Worm (Caenorhabditis elegans) whole organism, late embryonic: ENCODE measurements around the gene ubh-2.

Source experiments
- F13H6.1 ChIP-seq: sonication (generic microtip); optimal IDR thresholded peaks from 2 replicates; lab custom pipeline; 2016; ENCODE audit warnings: missing genetic modification characterization, missing compliant biosample characterization
- K09A11.1 ChIP-seq: sonication (generic microtip); optimal IDR thresholded peaks from 2 replicates; lab custom pipeline; 2017; ENCODE audit warnings: antibody characterized with exemption, mild to moderate bottlenecking, missing genetic modification characterization, missing compliant biosample characterization; ENCODE audit not compliant: insufficient read depth
- ceh-18 ChIP-seq: sonication (generic microtip); optimal IDR thresholded peaks from 2 replicates; lab custom pipeline; 2016; ENCODE audit warnings: missing genetic modification characterization, missing compliant biosample characterization
- ceh-19 ChIP-seq: fragments of 200-800 bp; sonication (Bioruptor generic); optimal IDR thresholded peaks from 2 replicates; lab custom pipeline; 2018; ENCODE audit warnings: mild to moderate bottlenecking, missing genetic modification characterization, missing compliant biosample characterization
- ceh-22 ChIP-seq: sonication (generic microtip); optimal IDR thresholded peaks from 2 replicates; lab custom pipeline; 2017; ENCODE audit warnings: missing biosample characterization, missing genetic modification characterization
- ceh-24 ChIP-seq: sonication (generic microtip); optimal IDR thresholded peaks from 2 replicates; lab custom pipeline; 2016; ENCODE audit warnings: mild to moderate bottlenecking, missing genetic modification characterization, missing compliant biosample characterization
- ceh-34 ChIP-seq: sonication (generic microtip); optimal IDR thresholded peaks from 2 replicates; lab custom pipeline; 2016; ENCODE audit warnings: mild to moderate bottlenecking, missing genetic modification characterization, missing compliant biosample characterization
- ceh-45 ChIP-seq: fragments of 200-800 bp; sonication (Bioruptor generic); IDR thresholded peaks from 2 replicates; pipeline ENCODE4 v1.3.6; 2022; ENCODE audit warnings: missing genetic modification reagents, missing genetic modification characterization, missing compliant biosample characterization
- ceh-6 ChIP-seq: fragments of 200-800 bp; sonication (Bioruptor generic); optimal IDR thresholded peaks from 2 replicates; lab custom pipeline; 2018; ENCODE audit warnings: mild to moderate bottlenecking, missing genetic modification characterization, missing compliant biosample characterization
- ceh-9 ChIP-seq: sonication (generic microtip); optimal IDR thresholded peaks from 2 replicates; lab custom pipeline; 2016; ENCODE audit warnings: mild to moderate bottlenecking, missing genetic modification characterization, inconsistent platforms, missing compliant biosample characterization
- che-1 ChIP-seq: sonication (generic microtip); optimal IDR thresholded peaks from 2 replicates; lab custom pipeline; 2016; ENCODE audit warnings: mild to moderate bottlenecking, missing genetic modification characterization, missing compliant biosample characterization
- dmd-4 ChIP-seq: sonication (generic microtip); optimal IDR thresholded peaks from 2 replicates; lab custom pipeline; 2016; ENCODE audit warnings: borderline replicate concordance, missing genetic modification characterization, missing compliant biosample characterization
- dve-1 ChIP-seq: sonication (generic microtip); optimal IDR thresholded peaks from 2 replicates; lab custom pipeline; 2017; ENCODE audit warnings: antibody characterized with exemption, mild to moderate bottlenecking, missing genetic modification characterization, missing compliant biosample characterization
- elt-2 ChIP-seq: sonication (generic microtip); optimal IDR thresholded peaks from 2 replicates; lab custom pipeline; 2016; ENCODE audit warnings: missing genetic modification reagents, missing genetic modification characterization, missing compliant biosample characterization
- elt-4 ChIP-seq: sonication (generic microtip); optimal IDR thresholded peaks from 2 replicates; lab custom pipeline; 2016; ENCODE audit warnings: missing genetic modification characterization, missing compliant biosample characterization
- ets-4 ChIP-seq: sonication (generic microtip); optimal IDR thresholded peaks from 2 replicates; lab custom pipeline; 2016; ENCODE audit warnings: missing genetic modification characterization, missing compliant biosample characterization
- eyg-1 ChIP-seq: sonication (generic microtip); optimal IDR thresholded peaks from 2 replicates; lab custom pipeline; 2016; ENCODE audit warnings: missing genotype, missing genetic modification characterization, missing compliant biosample characterization
- fkh-10 ChIP-seq: fragments of 150-350 bp; optimal IDR thresholded peaks from 2 replicates; lab custom pipeline; 2014; ENCODE audit warnings: missing biosample characterization, missing genetic modification reagents, missing genetic modification characterization
- fkh-6 ChIP-seq: sonication (generic microtip); optimal IDR thresholded peaks from 2 replicates; lab custom pipeline; 2016; ENCODE audit warnings: missing genetic modification characterization, missing compliant biosample characterization
- hlh-13 ChIP-seq: fragments of 200-800 bp; sonication (Bioruptor generic); optimal IDR thresholded peaks from 2 replicates; lab custom pipeline; 2018; ENCODE audit warnings: mild to moderate bottlenecking, missing genetic modification characterization, missing compliant biosample characterization
- hlh-15 ChIP-seq: sonication (generic microtip); optimal IDR thresholded peaks from 2 replicates; lab custom pipeline; 2016; ENCODE audit warnings: missing genetic modification characterization, missing compliant biosample characterization
- hlh-8 ChIP-seq: sonication (generic microtip); optimal IDR thresholded peaks from 2 replicates; lab custom pipeline; 2016; ENCODE audit warnings: missing genotype, missing genetic modification characterization, missing compliant biosample characterization
- lim-6 ChIP-seq: sonication (generic microtip); optimal IDR thresholded peaks from 2 replicates; lab custom pipeline; 2016; ENCODE audit warnings: missing genetic modification characterization, missing compliant biosample characterization
- mec-3 ChIP-seq: sonication (generic microtip); optimal IDR thresholded peaks from 2 replicates; lab custom pipeline; 2016; ENCODE audit warnings: borderline replicate concordance, missing genetic modification characterization, missing compliant biosample characterization
- nfya-1 ChIP-seq: sonication (generic microtip); optimal IDR thresholded peaks from 2 replicates; lab custom pipeline; 2017; ENCODE audit warnings: missing genetic modification characterization, mild to moderate bottlenecking, missing compliant biosample characterization, antibody characterized with exemption, moderate library complexity
- nhr-232 ChIP-seq: sonication (generic microtip); optimal IDR thresholded peaks from 2 replicates; lab custom pipeline; 2016; ENCODE audit warnings: missing genetic modification characterization, missing compliant biosample characterization
- npax-4 ChIP-seq: sonication (generic microtip); optimal IDR thresholded peaks from 2 replicates; lab custom pipeline; 2016; ENCODE audit warnings: missing genetic modification characterization, missing compliant biosample characterization
- odd-2 ChIP-seq: sonication (generic microtip); optimal IDR thresholded peaks from 2 replicates; lab custom pipeline; 2017; ENCODE audit warnings: antibody characterized with exemption, mild to moderate bottlenecking, missing genetic modification characterization, missing compliant biosample characterization
- pax-1 ChIP-seq: fragments of 150-350 bp; optimal IDR thresholded peaks from 2 replicates; lab custom pipeline; 2014; ENCODE audit warnings: missing biosample characterization, missing genetic modification characterization
- pha-4 ChIP-seq: fragments of 150-350 bp; optimal IDR thresholded peaks from 2 replicates; lab custom pipeline; 2018; ENCODE audit warnings: missing biosample characterization, missing genetic modification reagents, missing genetic modification characterization
- pqm-1 ChIP-seq: sonication (generic microtip); optimal IDR thresholded peaks from 2 replicates; lab custom pipeline; 2016; ENCODE audit warnings: missing genetic modification characterization, missing compliant biosample characterization
- rnt-1 ChIP-seq: sonication (generic microtip); optimal IDR thresholded peaks from 2 replicates; lab custom pipeline; 2016; ENCODE audit warnings: missing genetic modification characterization, missing compliant biosample characterization
- sox-4 ChIP-seq: sonication (generic microtip); optimal IDR thresholded peaks from 2 replicates; lab custom pipeline; 2017; ENCODE audit warnings: mild to moderate bottlenecking, missing genetic modification characterization, inconsistent platforms, missing compliant biosample characterization
- unc-3 ChIP-seq, 2 experiments: fragments of 200-800 bp in 1 of 2; sonication (Bioruptor generic) in 1 of 2; sonication (generic microtip) in 1 of 2; conservative IDR thresholded peaks in 1 of 2; optimal IDR thresholded peaks in 1 of 2; 2 replicates each; pipeline versions ENCODE4 v1.3.6 to Lab custom; 2016 to 2022; ENCODE audit warnings: missing compliant biosample characterization in 2 of 2, missing genetic modification characterization in 2 of 2, missing genetic modification reagents in 1 of 2
- unc-55 ChIP-seq: sonication (generic microtip); optimal IDR thresholded peaks from 2 replicates; lab custom pipeline; 2017; ENCODE audit warnings: missing biosample characterization, missing genetic modification reagents, missing genetic modification characterization
- unc-86 ChIP-seq: sonication (generic microtip); optimal IDR thresholded peaks from 2 replicates; lab custom pipeline; 2016; ENCODE audit warnings: missing genetic modification characterization, missing compliant biosample characterization
- ztf-16 ChIP-seq: sonication (generic microtip); optimal IDR thresholded peaks from 2 replicates; lab custom pipeline; 2017; ENCODE audit warnings: missing genetic modification characterization, missing compliant biosample characterization

The ubh-2 gene

DNA sequence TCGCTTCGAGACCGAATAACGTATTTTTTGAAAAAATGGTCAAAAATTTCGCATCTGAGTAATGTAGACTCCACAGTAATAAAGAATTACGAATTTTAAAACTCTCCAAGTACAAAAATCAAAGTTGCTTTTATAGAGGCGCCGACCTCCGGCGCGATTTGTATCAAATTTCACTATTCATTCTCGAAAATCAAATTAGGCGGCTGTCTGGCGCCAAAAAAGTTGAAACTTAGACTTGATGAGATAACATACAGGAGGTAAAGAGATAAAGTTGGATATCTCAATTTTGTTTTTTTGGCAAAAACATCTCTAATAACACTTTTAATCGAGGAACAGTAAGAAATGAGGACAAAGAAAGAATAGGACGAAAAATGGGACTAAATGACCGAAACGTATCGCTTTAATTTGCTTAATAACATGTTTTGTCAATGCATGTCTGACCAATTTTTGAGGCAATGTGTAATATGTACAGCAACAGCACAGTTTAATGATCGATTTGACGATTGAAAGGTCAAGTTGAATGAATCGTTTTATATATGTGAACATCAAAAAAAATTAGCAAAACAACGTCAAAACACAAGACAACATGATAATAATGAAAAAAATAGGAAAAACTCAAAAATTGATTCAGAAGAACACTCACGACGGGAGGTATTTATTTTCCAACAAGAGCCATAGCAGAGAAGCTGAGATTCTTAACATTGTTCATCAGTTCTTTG is 3.2 kb downstream of the ubh-2 start:
- TF ChIP-seq dmd-4 = no peak
- no peak for TF ChIP-seq pqm-1 (tag; lab: Kevin White, UChicago)
- no peak for TF ChIP-seq ceh-18 (tag; lab: Kevin White, UChicago)
- TF ChIP-seq ets-4 = no peak
- no peak for TF ChIP-seq K09A11.1 (tag; lab: Kevin White, UChicago)
- TF ChIP-seq dve-1 (tag; lab: Kevin White, UChicago) = no peak
- TF ChIP-seq unc-3 (GFP tag; conservative IDR thresholded peaks at IDR 0.05; lab: Robert Waterston, UW) = no peak
- TF ChIP-seq unc-3 (tag; optimal IDR thresholded peaks at IDR 0.05; lab: Kevin White, UChicago) = no peak
- TF ChIP-seq ceh-9 = no peak
- no peak for TF ChIP-seq unc-86 (tag; lab: Kevin White, UChicago)
- TF ChIP-seq hlh-15 (tag; lab: Kevin White, UChicago) = no peak
- no peak for TF ChIP-seq nfya-1 (tag; lab: Kevin White, UChicago)
- TF ChIP-seq nhr-232 (tag; lab: Kevin White, UChicago) = no peak
- TF ChIP-seq elt-4 (tag; lab: Kevin White, UChicago) = no peak
- TF ChIP-seq ceh-22 (tag; lab: Kevin White, UChicago) = no peak
- no peak for TF ChIP-seq fkh-10
- no peak for TF ChIP-seq npax-4 (tag; lab: Kevin White, UChicago)
- no peak for TF ChIP-seq ceh-19 (GFP tag; lab: Kevin White, UChicago)
- TF ChIP-seq ceh-34 = no peak
- no peak for TF ChIP-seq rnt-1 (tag; lab: Kevin White, UChicago)
- TF ChIP-seq, all 69 proteins: peak for 0

DNA sequence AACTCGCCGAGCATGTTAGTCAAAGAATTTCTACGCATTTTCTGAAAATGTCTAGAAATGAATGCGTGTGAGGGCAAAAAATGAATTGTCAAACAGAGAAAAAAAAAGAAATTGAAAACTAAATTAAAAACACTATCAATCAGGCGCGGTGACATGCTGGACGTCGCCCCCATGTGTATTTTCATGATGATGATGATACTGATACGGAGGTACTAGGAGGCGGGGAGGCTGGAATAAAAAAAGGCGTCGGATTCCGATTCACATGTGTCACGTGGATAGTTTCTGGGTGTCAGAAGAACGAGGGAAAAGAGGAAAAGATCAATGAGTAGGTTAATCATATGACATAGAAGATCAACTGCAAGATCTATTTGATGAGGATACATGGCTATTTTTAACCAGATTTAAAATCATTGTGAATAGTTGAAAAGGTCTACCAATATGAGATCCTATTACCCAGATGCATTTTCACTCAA is 4.2 kb downstream of the ubh-2 start, which contains the start of gene W01A11.7:
W01A11.7 (minus strand) TSS at position 51 of the 473 bp plus-strand sequence.
- TF ChIP-seq dve-1 (tag; lab: Kevin White, UChicago) = no peak
- no peak for TF ChIP-seq mec-3 (tag; lab: Kevin White, UChicago)
- no peak for TF ChIP-seq unc-3 (GFP tag; conservative IDR thresholded peaks at IDR 0.05; lab: Robert Waterston, UW)
- TF ChIP-seq unc-3 (tag; optimal IDR thresholded peaks at IDR 0.05; lab: Kevin White, UChicago) = no peak
- no peak for TF ChIP-seq elt-4 (tag; lab: Kevin White, UChicago)
- TF ChIP-seq pha-4 (tag; lab: Kevin White, UChicago) = no peak
- no peak for TF ChIP-seq elt-2 (tag; lab: Kevin White, UChicago)
- TF ChIP-seq unc-55 = no peak
- TF ChIP-seq hlh-13 = no peak
- TF ChIP-seq F13H6.1 (tag; lab: Kevin White, UChicago) = no peak
- TF ChIP-seq eyg-1 (tag; lab: Kevin White, UChicago) = no peak
- TF ChIP-seq odd-2 = no peak
- TF ChIP-seq ceh-24 = no peak
- TF ChIP-seq fkh-6 (tag; lab: Kevin White, UChicago) = no peak
- no peak for TF ChIP-seq ceh-18 (tag; lab: Kevin White, UChicago)
- TF ChIP-seq lim-6 (tag; lab: Kevin White, UChicago) = no peak
- no peak for TF ChIP-seq pax-1 (tag; lab: Kevin White, UChicago)
- no peak for TF ChIP-seq che-1 (tag; lab: Kevin White, UChicago)

DNA sequence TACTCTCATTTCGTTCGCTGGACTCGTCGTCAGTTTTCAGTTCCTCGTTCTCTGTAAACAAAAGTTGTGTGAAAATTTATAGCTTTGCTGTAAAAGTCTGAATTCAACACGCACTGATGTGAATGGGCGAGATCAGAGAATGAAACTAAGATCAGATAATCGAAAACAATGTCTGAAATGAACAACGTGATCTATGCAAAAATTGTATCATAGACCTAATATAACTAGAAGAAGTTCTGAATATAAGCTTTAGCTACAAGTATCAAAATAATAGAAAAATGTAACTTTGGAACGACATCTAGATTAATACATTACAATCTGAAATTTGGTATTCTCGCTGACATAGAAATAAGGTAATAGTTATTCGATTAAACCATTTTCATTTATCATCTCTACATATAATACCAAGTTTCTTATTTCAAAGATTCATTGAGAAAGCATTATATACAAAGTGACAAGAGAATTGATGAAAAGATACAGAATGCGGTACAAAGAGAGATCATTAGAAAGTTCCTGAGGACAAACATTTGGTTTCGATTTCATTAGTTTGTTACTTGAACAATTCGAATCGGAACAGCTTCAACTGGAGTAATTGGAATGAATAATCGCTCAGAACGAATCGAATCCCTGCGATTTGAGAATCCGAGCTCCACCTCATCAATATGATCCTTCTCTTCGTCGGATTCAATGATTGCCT is 5.3 kb downstream of the ubh-2 start, which contains the start of gene moc-2:
moc-2 (minus strand) TSS at position 51 of the 697 bp plus-strand sequence.
- TF ChIP-seq ceh-9 (no peak), ceh-6 (GFP tag; lab: Kevin White, UChicago) (no peak), npax-4 (tag; lab: Kevin White, UChicago) (no peak), nfya-1 (tag; lab: Kevin White, UChicago) (no peak), ztf-16 (no peak), sox-4 (tag; lab: Kevin White, UChicago) (no peak), ceh-45 (GFP tag; lab: Robert Waterston, UW) (no peak), eyg-1 (tag; lab: Kevin White, UChicago) (no peak), hlh-8 (no peak), lim-6 (tag; lab: Kevin White, UChicago) (no peak), odd-2 (no peak), F13H6.1 (tag; lab: Kevin White, UChicago) (no peak), ceh-34 (no peak)
